Fruit fly (Drosophila melanogaster): ENCODE results near the gene PGRP-LE.

- TF ChIP-seq Dll (optimal IDR thresholded peaks at IDR 0.05) (no peak), psq (optimal IDR thresholded peaks at IDR 0.05) (no peak), pan (optimal IDR thresholded peaks at IDR 0.05) (no peak), usp (GFP tag; optimal IDR thresholded peaks at IDR 0.05) (no peak), EcR (GFP tag; optimal IDR thresholded peaks at IDR 0.05) (no peak)
Measured at dm6 chrX:15811666-15812614, 8.3 kb upstream of the PGRP-LE start.
